Worm (Caenorhabditis elegans) whole organism, L4 larva: Measurements from ENCODE around the gene srbc-3.

Experiments used
- ZK546.5 ChIP-seq, 2 experiments: sonication (generic microtip); optimal IDR thresholded peaks; 2 replicates each; lab custom pipeline; 2017; ENCODE audit warnings: missing biosample characterization in 2 of 2, missing genetic modification characterization in 2 of 2
- aha-1 ChIP-seq: fragments of 150-350 bp; peaks from one replicate; lab custom pipeline; 2014; ENCODE audit warnings: missing biosample characterization, missing genetic modification characterization
- aly-2 ChIP-seq: sonication (generic microtip); optimal IDR thresholded peaks from 2 replicates; lab custom pipeline; 2018; ENCODE audit warnings: missing biosample characterization, missing genetic modification characterization
- ceh-28 ChIP-seq: fragments of 150-350 bp; optimal IDR thresholded peaks from 2 replicates; lab custom pipeline; 2014; ENCODE audit warnings: missing biosample characterization, missing genetic modification reagents, missing genetic modification characterization
- ceh-82 ChIP-seq: sonication (generic microtip); optimal IDR thresholded peaks from 2 replicates; lab custom pipeline; 2017; ENCODE audit warnings: missing biosample characterization, missing genetic modification characterization
- ces-1 ChIP-seq: fragments of 150-350 bp; sonication (generic microtip); optimal IDR thresholded peaks from 4 replicates; lab custom pipeline; 2014; ENCODE audit warnings: missing biosample characterization, missing genetic modification reagents, missing genetic modification characterization
- ctbp-1 ChIP-seq: fragments of 200-800 bp; sonication (Bioruptor generic); IDR thresholded peaks from 2 replicates; pipeline ENCODE4 v1.3.6; 2022; ENCODE audit warnings: missing genetic modification reagents, missing genetic modification characterization, missing compliant biosample characterization
- daf-19 ChIP-seq: fragments of 200-800 bp; sonication (Bioruptor generic); conservative IDR thresholded peaks from 2 replicates; pipeline ENCODE4 v1.3.6; 2022; ENCODE audit warnings: missing genetic modification characterization, missing compliant biosample characterization
- daf-8 ChIP-seq: fragments of 200-800 bp; sonication (Bioruptor generic); IDR thresholded peaks from 2 replicates; pipeline ENCODE4 v1.3.6; 2022; ENCODE audit warnings: missing genetic modification characterization, missing compliant biosample characterization
- dmd-6 ChIP-seq: fragments of 200-800 bp; sonication (Bioruptor generic); IDR thresholded peaks from 2 replicates; pipeline ENCODE4 v1.3.6; 2022; ENCODE audit warnings: missing genetic modification reagents, missing genetic modification characterization, missing compliant biosample characterization
- gei-8 ChIP-seq: fragments of 200-800 bp; sonication (Bioruptor generic); optimal IDR thresholded peaks from 2 replicates; lab custom pipeline; 2018; ENCODE audit warnings: mild to moderate bottlenecking, missing genetic modification characterization, missing compliant biosample characterization
- hlh-11 ChIP-seq: fragments of 200-800 bp; sonication (Bioruptor generic); optimal IDR thresholded peaks from 2 replicates; lab custom pipeline; 2018; ENCODE audit warnings: mild to moderate bottlenecking, missing genetic modification characterization, missing compliant biosample characterization
- hmg-1.1 ChIP-seq: fragments of 200-800 bp; sonication (Bioruptor generic); IDR thresholded peaks from 2 replicates; pipeline ENCODE4 v1.3.6; 2022; ENCODE audit warnings: missing genetic modification reagents, missing genetic modification characterization, missing compliant biosample characterization
- jun-1 ChIP-seq: fragments of 150-350 bp; optimal IDR thresholded peaks from 2 replicates; lab custom pipeline; 2014; ENCODE audit warnings: missing biosample characterization, missing genetic modification reagents, missing genetic modification characterization
- madf-5 ChIP-seq, 2 experiments: fragments of 200-800 bp; sonication (Bioruptor generic); IDR thresholded peaks; 2 replicates each; pipeline ENCODE4 v1.3.6; 2022; ENCODE audit warnings: missing compliant biosample characterization in 2 of 2, missing genetic modification characterization in 2 of 2
- mdl-1 ChIP-seq, 2 experiments: fragments of 150-350 bp in 1 of 2; sonication (generic microtip) in 1 of 2; optimal IDR thresholded peaks; 2 replicates each; lab custom pipeline; 2014 to 2017; ENCODE audit warnings: missing biosample characterization in 2 of 2, missing genetic modification characterization in 2 of 2
- mxl-2 ChIP-seq: fragments of 200-800 bp; sonication (Bioruptor generic); conservative IDR thresholded peaks from 2 replicates; pipeline ENCODE4 v1.3.6; 2022; ENCODE audit warnings: missing genetic modification reagents, missing genetic modification characterization, missing compliant biosample characterization
- mxl-3 ChIP-seq: fragments of 200-800 bp; sonication (Bioruptor generic); optimal IDR thresholded peaks from 2 replicates; lab custom pipeline; 2018; ENCODE audit warnings: mild to moderate bottlenecking, missing genetic modification characterization, missing compliant biosample characterization
- nhr-11 ChIP-seq: fragments of 150-350 bp; optimal IDR thresholded peaks from 2 replicates; lab custom pipeline; 2014; ENCODE audit warnings: missing biosample characterization, missing genetic modification characterization
- nhr-111 ChIP-seq: fragments of 200-800 bp; sonication (Bioruptor generic); optimal IDR thresholded peaks from 2 replicates; lab custom pipeline; 2018; ENCODE audit warnings: mild to moderate bottlenecking, missing genetic modification characterization, missing compliant biosample characterization
- nhr-25 ChIP-seq: sonication (generic microtip); optimal IDR thresholded peaks from 2 replicates; lab custom pipeline; 2017; ENCODE audit warnings: missing genetic modification characterization, mild to moderate bottlenecking, missing compliant biosample characterization, antibody characterized with exemption, moderate library complexity, borderline replicate concordance; ENCODE audit not compliant: insufficient read depth
- nhr-28 ChIP-seq: fragments of 150-350 bp; optimal IDR thresholded peaks from 2 replicates; lab custom pipeline; 2014; ENCODE audit warnings: missing biosample characterization, missing genetic modification characterization
- nhr-41 ChIP-seq: fragments of 200-800 bp; sonication (Bioruptor generic); IDR thresholded peaks from 2 replicates; pipeline ENCODE4 v1.3.6; 2022; ENCODE audit warnings: missing genetic modification reagents, missing genetic modification characterization, missing compliant biosample characterization
- nhr-48 ChIP-seq: sonication (generic microtip); optimal IDR thresholded peaks from 2 replicates; lab custom pipeline; 2016; ENCODE audit warnings: mild to moderate bottlenecking, missing genetic modification characterization, missing compliant biosample characterization
- nhr-77 ChIP-seq: fragments of 150-350 bp; optimal IDR thresholded peaks from 2 replicates; lab custom pipeline; 2014; ENCODE audit warnings: missing biosample characterization, missing genetic modification characterization
- php-3 ChIP-seq: fragments of 200-800 bp; sonication (Bioruptor generic); IDR thresholded peaks from 2 replicates; pipeline ENCODE4 v1.3.6; 2022; ENCODE audit warnings: missing genetic modification reagents, missing genetic modification characterization, missing compliant biosample characterization
- snpc-1.2 ChIP-seq: fragments of 200-800 bp; sonication (Bioruptor generic); IDR thresholded peaks from 2 replicates; pipeline ENCODE4 v1.3.6; 2022; ENCODE audit warnings: missing genetic modification reagents, missing genetic modification characterization, missing compliant biosample characterization
- tra-1 ChIP-seq: fragments of 200-800 bp; sonication (Bioruptor generic); IDR thresholded peaks from 2 replicates; pipeline ENCODE4 v1.3.6; 2022; ENCODE audit warnings: missing genetic modification reagents, missing genetic modification characterization, missing compliant biosample characterization
- unc-62 ChIP-seq, 3 experiments: fragments of 150-350 bp in 1 of 3; sonication (generic microtip); optimal IDR thresholded peaks in 2 of 3; peaks in 1 of 3; 1 replicate in 1 of 3; 2 replicates in 2 of 3; lab custom pipeline; 2014 to 2017; ENCODE audit warnings: missing biosample characterization in 3 of 3, missing genetic modification characterization in 3 of 3, missing genetic modification reagents in 3 of 3, missing genotype in 1 of 3

srbc-3 gene

DNA sequence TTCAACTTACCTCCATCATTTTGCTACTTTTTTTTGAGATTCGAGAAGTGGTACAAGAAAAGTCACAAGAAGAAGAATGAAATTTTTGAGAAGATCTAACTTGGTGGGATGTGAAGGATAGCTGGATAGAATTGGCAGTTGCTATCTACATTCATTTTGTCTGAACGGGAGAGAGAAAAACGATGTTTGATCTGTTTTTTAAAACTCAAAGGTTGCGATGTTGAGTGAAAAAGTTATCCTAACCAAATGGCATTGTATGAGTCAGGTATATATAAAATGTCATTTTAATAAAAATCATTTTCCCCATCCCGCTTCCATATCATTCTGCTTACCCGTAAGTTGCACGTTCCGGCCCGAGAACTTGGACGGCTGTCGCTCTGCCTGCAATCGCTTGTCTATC lies 19.0 kb upstream of the srbc-3 start, which contains the start of gene F35F10.6 (continued):
- TF ChIP-seq gei-8 (GFP tag; lab: Kevin White, UChicago), result no peak

- TF ChIP-seq unc-62 (GFP tag; optimal IDR thresholded peaks at IDR 0.05 in 1 of 2; lab: Kevin White, UChicago) (peak in 1 of 2 experiments; percentile 94), unc-62 (tag; optimal IDR thresholded peaks at IDR 0.05; lab: Kevin White, UChicago) (no peak), ces-1 (GFP tag; lab: Kevin White, UChicago) (no peak)
Observed at ce11 chrV:3295368-3295767, 12.9 kb upstream of the srbc-3 start.

ce11 chrV:3297764-3298163 lies 10.5 kb upstream of the srbc-3 start, which contains the start of gene srx-122:
TSS of gene srx-122 (minus strand) at chrV:3297864.
- TF ChIP-seq daf-19 (GFP tag; lab: Robert Waterston, UW), result no peak
- no peak for TF ChIP-seq nhr-41
- TF ChIP-seq snpc-1.2 (GFP tag; lab: Robert Waterston, UW), result no peak
- TF ChIP-seq unc-62 (GFP tag; optimal IDR thresholded peaks at IDR 0.05 in 1 of 2; lab: Kevin White, UChicago), result no peak
- TF ChIP-seq unc-62 (tag; optimal IDR thresholded peaks at IDR 0.05; lab: Kevin White, UChicago), result no peak
- TF ChIP-seq ceh-28, result no peak
- TF ChIP-seq nhr-25 (tag; lab: Kevin White, UChicago), result no peak

ce11 chrV:3299437-3299836 lies 8.8 kb upstream of the srbc-3 start:
- TF ChIP-seq madf-5 (GFP tag; IDR thresholded peaks at IDR 0.05; lab: Robert Waterston, UW) (peak in 1 of 2 experiments; percentile 70; a peak in 1 of 4 replicates), gei-8 (GFP tag; lab: Kevin White, UChicago) (no peak), mdl-1 (tag; optimal IDR thresholded peaks at IDR 0.05; lab: Kevin White, UChicago) (no peak)
- TF ChIP-seq, all 104 proteins: peak for 1

ce11 chrV:3301898-3302297 lies 6.4 kb upstream of the srbc-3 start, which contains the start of gene srbc-1:
TSS of gene srbc-1 (minus strand) at chrV:3301998.
- TF ChIP-seq aha-1 (tag; lab: Kevin White, UChicago) (peak; percentile 2), ZK546.5 (tag; optimal IDR thresholded peaks at IDR 0.05; lab: Kevin White, UChicago) (no peak)

DNA sequence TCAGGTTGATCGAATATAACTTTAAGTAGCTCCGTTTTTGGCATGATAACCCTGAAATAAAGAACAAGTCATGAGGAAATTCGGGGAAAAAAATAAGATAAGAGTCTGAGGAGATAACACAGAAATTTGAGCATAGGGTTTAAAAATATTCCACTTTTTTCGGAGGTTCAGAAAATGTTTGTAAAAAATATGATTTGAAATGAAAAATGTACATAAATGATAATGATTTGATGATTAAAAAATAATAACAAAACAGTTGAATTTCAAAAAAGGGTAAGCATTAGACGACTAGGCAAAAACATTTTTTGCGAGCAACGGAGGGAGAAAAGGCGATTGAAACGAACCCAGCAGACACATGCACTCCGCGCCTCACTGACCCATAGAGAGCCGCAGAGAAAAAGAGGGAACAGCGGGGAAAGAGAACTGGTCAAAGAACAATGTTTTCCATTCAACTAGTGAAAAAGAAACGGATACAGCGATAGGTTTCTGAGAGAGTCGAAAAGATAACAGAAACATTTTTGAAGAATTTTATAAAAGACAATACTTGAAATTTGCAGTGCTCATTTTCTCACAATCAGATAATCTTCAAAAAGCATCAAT lies 3.9 kb downstream of the srbc-3 start, which contains the start of gene arrd-18:
TSS of gene arrd-18 (minus strand) at position 51 of the 600 bp plus-strand sequence.
- TF ChIP-seq nhr-77 (tag; lab: Kevin White, UChicago), result peak; percentile 43
- no peak for TF ChIP-seq ceh-82
- TF ChIP-seq dmd-6, result no peak; the same call in 1 of the 2 replicates
- TF ChIP-seq daf-8 (GFP tag; lab: Robert Waterston, UW), result no peak
- TF ChIP-seq nhr-11 (tag; lab: Kevin White, UChicago), result peak; percentile 4
- peak; percentile 59 for TF ChIP-seq ctbp-1 (GFP tag; lab: Robert Waterston, UW)
- no peak for TF ChIP-seq mxl-2 (GFP tag; lab: Robert Waterston, UW)
- TF ChIP-seq aha-1 (tag; lab: Kevin White, UChicago), result peak; percentile 78
- TF ChIP-seq ceh-28, result no peak
- TF ChIP-seq mxl-3 (GFP tag; lab: Kevin White, UChicago), result peak; percentile 34
- peak in 1 of 2 experiments; percentile 56 for TF ChIP-seq unc-62 (GFP tag; optimal IDR thresholded peaks at IDR 0.05 in 1 of 2; lab: Kevin White, UChicago)
- TF ChIP-seq unc-62 (tag; optimal IDR thresholded peaks at IDR 0.05; lab: Kevin White, UChicago), result no peak
- peak; percentile 56 for TF ChIP-seq nhr-28 (tag; lab: Kevin White, UChicago)
- TF ChIP-seq jun-1 (tag; lab: Kevin White, UChicago), result no peak
- TF ChIP-seq daf-19 (GFP tag; lab: Robert Waterston, UW), result no peak
- TF ChIP-seq hlh-11 (tag; lab: Kevin White, UChicago), result peak; percentile 73
- TF ChIP-seq php-3, result peak; percentile 18; the same call in 1 of the 2 replicates
- TF ChIP-seq tra-1 (GFP tag; lab: Robert Waterston, UW), result 0 out of 2 replicates have a peak, but pooled peaks have one; percentile 10
- no peak for TF ChIP-seq nhr-111
- peak; percentile 70 for TF ChIP-seq nhr-48 (tag; lab: Kevin White, UChicago)
- peak; percentile 83 for TF ChIP-seq hmg-1.1
- TF ChIP-seq mdl-1 (tag; optimal IDR thresholded peaks at IDR 0.05; lab: Kevin White, UChicago), result peak in 1 of 2 experiments; percentile 51
- TF ChIP-seq aly-2 (tag; lab: Kevin White, UChicago), result no peak
- TF ChIP-seq, all 104 proteins: peak for 13
